Worm (Caenorhabditis elegans): Measurements from ENCODE around the gene gid-2.

The gid-2 gene

DNA sequence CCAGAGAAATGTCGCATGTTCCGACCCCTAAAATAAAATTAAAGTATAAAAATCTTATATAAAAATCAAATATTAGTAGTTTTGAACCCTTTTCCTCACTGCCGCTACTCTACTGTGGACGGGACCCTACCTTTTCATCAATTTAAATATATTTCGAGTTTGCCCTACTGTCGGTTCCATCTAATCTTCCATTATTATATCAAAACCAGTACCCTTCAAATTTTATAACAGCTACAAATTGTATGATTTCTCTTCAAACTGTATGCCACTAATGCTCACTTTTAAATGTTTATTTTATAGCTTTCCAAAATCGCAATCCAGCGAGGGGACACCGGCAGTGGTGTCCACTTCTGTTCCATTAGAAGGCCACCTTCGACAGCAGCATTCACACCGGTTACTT, 43.8 kb downstream of the gid-2 start, which contains the start of gene C43H6.6:
TSS of gene C43H6.6 (plus strand) at position 301 of the 400 bp plus-strand sequence.
- no peak for TF ChIP-seq sem-4 (tag; optimal IDR thresholded peaks at IDR 0.05)
- no peak for TF ChIP-seq mdl-1 (tag; optimal IDR thresholded peaks at IDR 0.05)
- TF ChIP-seq nhr-12 (tag; optimal IDR thresholded peaks at IDR 0.05) = no peak
- TF ChIP-seq skn-1 (tag; optimal IDR thresholded peaks at IDR 0.05) = no peak
- no peak for TF ChIP-seq sma-3 (GFP tag; optimal IDR thresholded peaks at IDR 0.05)
- TF ChIP-seq snpc-4 (tag; optimal IDR thresholded peaks at IDR 0.05) = no peak
- TF ChIP-seq Y55F3AM.14 (GFP tag; optimal IDR thresholded peaks at IDR 0.05) = no peak
- TF ChIP-seq lin-13 (GFP tag; optimal IDR thresholded peaks at IDR 0.05) = no peak
- TF ChIP-seq nhr-21 (tag; optimal IDR thresholded peaks at IDR 0.05) = no peak
- no peak for TF ChIP-seq ztf-11 (tag; optimal IDR thresholded peaks at IDR 0.05)
- TF ChIP-seq nhr-237 (tag; optimal IDR thresholded peaks at IDR 0.05) = no peak
- TF ChIP-seq fos-1 (tag; optimal IDR thresholded peaks at IDR 0.05) = no peak

DNA sequence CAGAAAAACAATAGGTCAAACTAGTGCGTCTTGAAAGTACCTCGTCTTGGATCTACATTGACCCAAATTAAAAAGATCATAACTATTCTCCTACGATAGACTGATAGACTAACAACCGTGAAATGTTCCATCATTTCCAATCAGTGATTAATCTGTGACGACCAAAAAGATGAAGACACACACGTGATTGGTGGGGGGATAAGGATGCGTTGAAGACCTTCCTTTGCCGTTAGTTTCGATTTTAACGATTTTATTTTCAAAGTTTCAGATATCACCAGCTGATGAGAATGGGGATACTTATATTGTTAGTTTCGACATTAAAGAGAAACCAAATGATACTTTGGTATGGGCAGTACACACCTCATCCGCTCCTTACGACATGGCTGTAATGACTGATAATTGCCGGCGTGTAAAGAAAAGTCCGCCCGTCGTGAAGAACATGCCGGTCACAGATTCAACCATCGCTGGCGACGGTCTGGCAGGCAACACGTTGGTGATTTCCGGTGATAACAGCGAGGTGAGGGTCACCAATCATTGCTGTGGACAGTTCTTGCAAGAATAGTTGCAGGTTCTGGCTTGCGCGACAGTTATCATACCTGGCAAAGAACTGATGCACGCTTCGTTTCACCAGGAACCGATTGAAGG, 51.7 kb downstream of the gid-2 start:
- no peak for TF ChIP-seq fos-1 (tag; optimal IDR thresholded peaks at IDR 0.05)
- TF ChIP-seq nhr-6 (tag; optimal IDR thresholded peaks at IDR 0.05) = no peak
- no peak for TF ChIP-seq elt-3 (tag; optimal IDR thresholded peaks at IDR 0.05)
- TF ChIP-seq ztf-1 (GFP tag; conservative IDR thresholded peaks at IDR 0.05) = no peak
- TF ChIP-seq nhr-11 (tag; optimal IDR thresholded peaks at IDR 0.05) = no peak
- TF ChIP-seq alr-1 (tag; optimal IDR thresholded peaks at IDR 0.05) = no peak
- no peak for TF ChIP-seq mab-5 (tag; optimal IDR thresholded peaks at IDR 0.05)
- no peak for TF ChIP-seq nhr-23 (tag; optimal IDR thresholded peaks at IDR 0.05)
- TF ChIP-seq sma-3 (GFP tag; optimal IDR thresholded peaks at IDR 0.05) = peak; percentile 8
- TF ChIP-seq sma-9 (GFP tag; optimal IDR thresholded peaks at IDR 0.05) = peak; percentile 51
- TF ChIP-seq sma-9 (tag; optimal IDR thresholded peaks at IDR 0.05) = no peak
- TF ChIP-seq lin-13 (GFP tag; optimal IDR thresholded peaks at IDR 0.05) = no peak
- no peak for TF ChIP-seq ceh-82 (tag; optimal IDR thresholded peaks at IDR 0.05)

DNA sequence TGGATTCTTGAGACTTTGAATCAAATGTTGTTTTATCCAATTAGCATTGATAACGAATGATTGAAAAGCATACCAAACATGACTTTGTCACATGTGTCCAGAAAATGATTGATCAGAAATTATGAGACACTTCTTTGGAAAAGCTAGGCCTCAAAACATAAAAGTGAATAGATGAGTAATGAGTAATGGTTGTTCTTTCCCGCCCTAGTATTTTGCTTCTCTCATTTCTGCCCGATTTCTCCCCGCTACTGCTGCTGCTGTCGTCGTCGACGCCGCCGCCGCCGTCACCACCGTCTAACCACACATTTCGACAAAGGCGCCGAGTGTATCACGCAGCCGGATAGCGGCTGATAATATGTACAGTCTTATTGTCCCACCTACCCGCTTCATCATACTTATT, 53.3 kb downstream of the gid-2 start, which contains the start of gene F47G3.1:
TSS of gene F47G3.1 (plus strand) at position 301 of the 400 bp plus-strand sequence.
- TF ChIP-seq fos-1 (tag; optimal IDR thresholded peaks at IDR 0.05) (no peak), ZK546.5 (tag; optimal IDR thresholded peaks at IDR 0.05) (no peak), ztf-1 (GFP tag; conservative IDR thresholded peaks at IDR 0.05) (no peak), mab-5 (tag; optimal IDR thresholded peaks at IDR 0.05) (no peak)

DNA sequence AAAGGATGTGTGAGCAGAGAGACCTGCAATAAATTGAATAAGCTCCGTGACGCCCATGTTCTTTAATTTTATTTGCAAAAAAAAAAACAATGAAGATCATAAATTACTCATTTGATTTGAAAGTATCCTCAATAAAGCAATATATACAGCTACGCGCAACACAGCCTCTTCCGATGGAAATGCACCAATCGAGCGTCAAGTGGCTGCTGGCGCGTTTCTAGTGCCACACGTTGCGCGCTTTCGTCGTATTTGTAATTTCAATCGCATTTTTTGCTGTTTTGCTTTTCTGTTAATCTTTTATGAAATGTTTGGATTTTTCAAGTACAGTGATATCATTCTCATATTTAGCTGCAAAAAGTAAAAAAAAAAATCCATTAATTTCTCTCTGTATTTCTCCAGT, 56.5 kb downstream of the gid-2 start:
- TF ChIP-seq lin-39 (tag; optimal IDR thresholded peaks at IDR 0.05) (no peak), ceh-82 (tag; optimal IDR thresholded peaks at IDR 0.05) (no peak), gmeb-1 (tag; optimal IDR thresholded peaks at IDR 0.05) (peak; percentile 56), Y55F3AM.14 (GFP tag; optimal IDR thresholded peaks at IDR 0.05) (no peak), nhr-23 (tag; optimal IDR thresholded peaks at IDR 0.05) (no peak), sem-4 (tag; optimal IDR thresholded peaks at IDR 0.05) (peak; percentile 35), unc-55 (GFP tag; optimal IDR thresholded peaks at IDR 0.05) (peak; percentile 71), mab-5 (tag; optimal IDR thresholded peaks at IDR 0.05) (no peak), sma-9 (GFP tag; optimal IDR thresholded peaks at IDR 0.05) (peak; percentile 44), sma-9 (tag; optimal IDR thresholded peaks at IDR 0.05) (no peak), ztf-4 (tag; optimal IDR thresholded peaks at IDR 0.05) (peak; percentile 6), snpc-4 (tag; optimal IDR thresholded peaks at IDR 0.05) (no peak), C34F6.9 (tag; optimal IDR thresholded peaks at IDR 0.05) (peak; percentile 57), nhr-21 (tag; optimal IDR thresholded peaks at IDR 0.05) (peak; percentile 50), nhr-25 (tag; optimal IDR thresholded peaks at IDR 0.05) (peak; percentile 50), ZK546.5 (tag; optimal IDR thresholded peaks at IDR 0.05) (no peak), lin-13 (GFP tag; optimal IDR thresholded peaks at IDR 0.05) (peak; percentile 24), ceh-16 (tag; optimal IDR thresholded peaks at IDR 0.05) (peak; percentile 29), blmp-1 (tag; optimal IDR thresholded peaks at IDR 0.05; ENCODE audit: insufficient read depth) (no peak), nhr-237 (tag; optimal IDR thresholded peaks at IDR 0.05) (no peak), lsy-2 (tag; optimal IDR thresholded peaks at IDR 0.05) (peak; percentile 30 to 79), crh-2 (tag; optimal IDR thresholded peaks at IDR 0.05) (peak; percentile 60), sma-3 (GFP tag; optimal IDR thresholded peaks at IDR 0.05) (peak; percentile 75), lin-11 (tag; optimal IDR thresholded peaks at IDR 0.05) (peak; percentile 17), nhr-77 (tag; optimal IDR thresholded peaks at IDR 0.05) (no peak), nhr-6 (tag; optimal IDR thresholded peaks at IDR 0.05) (no peak), nhr-10 (tag; optimal IDR thresholded peaks at IDR 0.05) (no peak), ztf-11 (tag; optimal IDR thresholded peaks at IDR 0.05) (no peak), egl-27 (tag; optimal IDR thresholded peaks at IDR 0.05) (no peak), F13H6.1 (tag; optimal IDR thresholded peaks at IDR 0.05) (peak; percentile 59), nhr-12 (tag; optimal IDR thresholded peaks at IDR 0.05) (no peak), nhr-129 (tag; optimal IDR thresholded peaks at IDR 0.05) (peak; percentile 30)
